Comparison of ENCODE assay signal across 1 fruit fly cellular context in the genomic region with DNA sequence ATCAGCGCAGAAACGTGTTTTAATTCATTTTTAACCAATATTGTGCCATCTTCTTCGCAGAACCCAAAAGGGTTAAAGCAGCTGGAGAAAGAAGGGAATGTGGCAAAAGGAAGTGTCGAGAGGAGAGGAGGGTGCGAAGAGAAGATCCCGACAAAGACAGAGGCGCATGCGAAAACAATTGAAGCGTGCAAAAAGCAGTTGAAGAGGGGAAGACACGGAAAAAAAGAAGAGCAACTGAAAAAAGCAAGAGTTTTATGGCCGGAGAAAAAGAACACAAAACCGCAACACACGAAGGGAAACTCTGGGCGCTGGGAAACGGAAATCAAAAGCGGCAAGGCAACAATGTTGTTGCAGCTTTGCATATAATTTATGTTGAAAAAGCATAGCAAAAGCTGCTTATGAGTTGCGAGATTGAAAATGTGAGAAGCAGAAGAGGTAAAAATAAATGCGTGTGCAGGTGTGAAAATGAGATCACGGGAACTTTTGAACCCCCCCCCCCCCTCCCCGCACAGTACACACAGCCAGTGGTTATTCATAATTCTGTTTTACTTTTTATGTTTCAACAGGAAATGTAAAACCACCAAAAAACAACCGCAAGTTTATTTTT.
TF ChIP-seq lines count a peak whose summit lies in the region.

No protein-coding gene starts in this region.

TF ChIP-seq in whole organism, embryonic, 481 proteins besides CTCF, POLR2A, EP300 and RAD21 (continued from another document):
- TF ChIP-seq CG10274 (GFP tag; optimal IDR thresholded peaks at IDR 0.05; lab: Kevin White, UChicago): no peak
- peak; percentile 4 for TF ChIP-seq sens (GFP tag; lab: Kevin White, UChicago)
- TF ChIP-seq nerfin-1 (tag; optimal IDR thresholded peaks at IDR 0.05; lab: Kevin White, UChicago): no peak
- TF ChIP-seq Ada2b (GFP tag; IDR thresholded peaks at IDR 0.05; lab: Robert Waterston, UW): 0 out of 2 replicates have a peak, but pooled peaks have one; percentile 15
- peak; percentile 80 for TF ChIP-seq Ets65A (GFP tag; lab: Kevin White, UChicago)
- no peak for TF ChIP-seq org-1 (GFP tag; optimal IDR thresholded peaks at IDR 0.05; lab: Kevin White, UChicago)
- TF ChIP-seq Gsc (GFP tag; IDR thresholded peaks at IDR 0.05; lab: Robert Waterston, UW): no peak
- TF ChIP-seq CG1603 (tag; optimal IDR thresholded peaks at IDR 0.05; lab: Kevin White, UChicago): no peak
- no peak for TF ChIP-seq CG15269 (tag; optimal IDR thresholded peaks at IDR 0.05; lab: Kevin White, UChicago)
- no peak for TF ChIP-seq exex (tag; optimal IDR thresholded peaks at IDR 0.05; lab: Kevin White, UChicago)
- TF ChIP-seq CG6813 (GFP tag; optimal IDR thresholded peaks at IDR 0.05; lab: Kevin White, UChicago): no peak
- no peak for TF ChIP-seq CG13287 (GFP tag; IDR thresholded peaks at IDR 0.05; lab: Robert Waterston, UW; ENCODE audit: partially characterized antibody)
- no peak for TF ChIP-seq nau (GFP tag; optimal IDR thresholded peaks at IDR 0.05; lab: Kevin White, UChicago)
- no peak for TF ChIP-seq pan (optimal IDR thresholded peaks at IDR 0.05; lab: Kevin White, UChicago)
- TF ChIP-seq pan (GFP tag; optimal IDR thresholded peaks at IDR 0.05 in 1 of 2, IDR thresholded peaks at IDR 0.05 in 1 of 2): no peak
- no peak for TF ChIP-seq CG32767 (GFP tag; IDR thresholded peaks at IDR 0.05; lab: Robert Waterston, UW)
- TF ChIP-seq CG11504 (tag; optimal IDR thresholded peaks at IDR 0.05; lab: Kevin White, UChicago): peak; percentile 15
- no peak for TF ChIP-seq NC2α (GFP tag; optimal IDR thresholded peaks at IDR 0.05; lab: Kevin White, UChicago)
- TF ChIP-seq gcm2 (GFP tag; optimal IDR thresholded peaks at IDR 0.05; lab: Kevin White, UChicago): no peak
- no peak for TF ChIP-seq Six4 (GFP tag; optimal IDR thresholded peaks at IDR 0.05; lab: Kevin White, UChicago)
- TF ChIP-seq CG2199 (GFP tag; IDR thresholded peaks at IDR 0.05; lab: Robert Waterston, UW): 0 out of 3 replicates have a peak, but pooled peaks have one; percentile 28
- TF ChIP-seq hkb (optimal IDR thresholded peaks at IDR 0.05; lab: Kevin White, UChicago): no peak
- TF ChIP-seq hkb (GFP tag; IDR thresholded peaks at IDR 0.05; lab: Robert Waterston, UW): 0 out of 2 replicates have a peak, but pooled peaks have one; percentile 31
- TF ChIP-seq eve (GFP tag; optimal IDR thresholded peaks at IDR 0.05; lab: Kevin White, UChicago): peak in 1 of 2 experiments; percentile 71
- peak; percentile 46 for TF ChIP-seq nom (GFP tag; optimal IDR thresholded peaks at IDR 0.05; lab: Kevin White, UChicago)
- TF ChIP-seq sob (GFP tag; IDR thresholded peaks at IDR 0.05; lab: Robert Waterston, UW): no peak
- no peak for TF ChIP-seq sens-2 (GFP tag; IDR thresholded peaks at IDR 0.05; lab: Robert Waterston, UW)
- TF ChIP-seq vfl (GFP tag; optimal IDR thresholded peaks at IDR 0.05; lab: Kevin White, UChicago): no peak
- no peak for TF ChIP-seq Scr (GFP tag; IDR thresholded peaks at IDR 0.05; lab: Robert Waterston, UW; ENCODE audit: partially characterized antibody)
- TF ChIP-seq Abd-B (GFP tag; optimal IDR thresholded peaks at IDR 0.05; lab: Kevin White, UChicago): no peak
- TF ChIP-seq CG6689 (GFP tag; IDR thresholded peaks at IDR 0.05; lab: Robert Waterston, UW): no peak
- TF ChIP-seq bab2 (GFP tag; optimal IDR thresholded peaks at IDR 0.05; lab: Kevin White, UChicago): no peak
- TF ChIP-seq Dad (GFP tag; optimal IDR thresholded peaks at IDR 0.05; lab: Kevin White, UChicago): no peak
- no peak for TF ChIP-seq CG1233 (GFP tag; optimal IDR thresholded peaks at IDR 0.05; lab: Kevin White, UChicago)
- TF ChIP-seq Kr (GFP tag; optimal IDR thresholded peaks at IDR 0.05; lab: Kevin White, UChicago): peak; percentile 47
- TF ChIP-seq z (GFP tag; IDR thresholded peaks at IDR 0.05; lab: Robert Waterston, UW): no peak
- TF ChIP-seq CG7556 (GFP tag; optimal IDR thresholded peaks at IDR 0.05; lab: Kevin White, UChicago): no peak
- no peak for TF ChIP-seq p53 (GFP tag; optimal IDR thresholded peaks at IDR 0.05; lab: Kevin White, UChicago)
